Fruit fly (Drosophila melanogaster) whole organism, embryonic: ENCODE measurements around the gene CG16904.

ENCODE experiments used
- Abd-B ChIP-seq: fragments of 200-800 bp; sonication (Bioruptor generic); optimal IDR thresholded peaks from 2 replicates; lab custom pipeline; 2018; ENCODE audit warnings: missing biosample characterization, mild to moderate bottlenecking, missing genetic modification characterization, moderate library complexity
- Atf3 ChIP-seq: fragments of 200-800 bp; sonication (Bioruptor generic); optimal IDR thresholded peaks from 3 replicates; lab custom pipeline; 2016; ENCODE audit warnings: missing biosample characterization, missing genetic modification characterization
- Atf6 ChIP-seq: fragments of 200-800 bp; sonication (Bioruptor generic); IDR thresholded peaks from 2 replicates; pipeline ENCODE4 v1.3.6; 2022; ENCODE audit warnings: missing biosample characterization, missing genetic modification characterization
- Bdp1 ChIP-seq: fragments of 200-800 bp; sonication (Bioruptor generic); optimal IDR thresholded peaks from 3 replicates; lab custom pipeline; 2016; ENCODE audit warnings: missing biosample characterization, missing genetic modification characterization
- CG10565 ChIP-seq: fragments of 200-800 bp; sonication (Bioruptor generic); optimal IDR thresholded peaks from 3 replicates; lab custom pipeline; 2016; ENCODE audit warnings: missing biosample characterization, mild to moderate bottlenecking, missing genetic modification characterization
- CG12071 ChIP-seq: fragments of 200-800 bp; sonication (Bioruptor generic); optimal IDR thresholded peaks from 3 replicates; lab custom pipeline; 2018; ENCODE audit warnings: missing biosample characterization, mild to moderate bottlenecking, missing genetic modification characterization
- CG15514 ChIP-seq: fragments of 200-800 bp; sonication (Bioruptor generic); optimal IDR thresholded peaks from 3 replicates; lab custom pipeline; 2017; ENCODE audit warnings: missing biosample characterization, missing genetic modification characterization, mild to moderate bottlenecking, moderate library complexity, missing genetic modification reagents
- CG2120 ChIP-seq: fragments of 200-800 bp; sonication (Bioruptor generic); optimal IDR thresholded peaks from 3 replicates; lab custom pipeline; 2016; ENCODE audit warnings: missing biosample characterization, missing genetic modification characterization
- CG2678 ChIP-seq: fragments of 200-800 bp; sonication (Bioruptor generic); optimal IDR thresholded peaks from 3 replicates; lab custom pipeline; 2019; ENCODE audit warnings: missing biosample characterization, mild to moderate bottlenecking, missing genetic modification characterization, moderate library complexity
- CG31388 ChIP-seq: fragments of 200-800 bp; sonication (Bioruptor generic); optimal IDR thresholded peaks from 2 replicates; lab custom pipeline; 2016; ENCODE audit warnings: missing biosample characterization, missing genetic modification characterization
- CG32767 ChIP-seq: fragments of 200-800 bp; sonication (Bioruptor generic); IDR thresholded peaks from 2 replicates; pipeline ENCODE4 v1.3.6; 2022; ENCODE audit warnings: missing biosample characterization, missing genetic modification characterization
- CG3281 ChIP-seq: fragments of 200-800 bp; sonication (Bioruptor generic); optimal IDR thresholded peaks from 3 replicates; lab custom pipeline; 2017; ENCODE audit warnings: missing biosample characterization, mild to moderate bottlenecking, missing genetic modification characterization
- CG6791 ChIP-seq: fragments of 200-800 bp; sonication (Bioruptor generic); IDR thresholded peaks from 3 replicates; pipeline ENCODE4 v1.3.6; 2022; ENCODE audit warnings: missing biosample characterization, missing genetic modification characterization; ENCODE audit not compliant: partially characterized antibody
- D19A ChIP-seq: fragments of 200-800 bp; optimal IDR thresholded peaks from 3 replicates; lab custom pipeline; 2019; ENCODE audit warnings: missing biosample characterization, mild to moderate bottlenecking, missing genetic modification characterization, moderate library complexity
- Dip3 ChIP-seq: fragments of 200-800 bp; sonication (Bioruptor generic); optimal IDR thresholded peaks from 3 replicates; lab custom pipeline; 2016; ENCODE audit warnings: missing biosample characterization, missing genetic modification characterization
- Fer1 ChIP-seq: fragments of 200-800 bp; sonication (Bioruptor generic); optimal IDR thresholded peaks from 2 replicates; lab custom pipeline; 2017; ENCODE audit warnings: missing biosample characterization, mild to moderate bottlenecking, missing genetic modification characterization
- HLHmδ ChIP-seq: fragments of 200-800 bp; sonication (Bioruptor generic); optimal IDR thresholded peaks from 2 replicates; lab custom pipeline; 2018; ENCODE audit warnings: missing biosample characterization, mild to moderate bottlenecking, missing genetic modification characterization, moderate library complexity
- Hr51 ChIP-seq, 2 experiments: fragments of 200-800 bp; sonication (Bioruptor generic); optimal IDR thresholded peaks; 2 replicates in 1 of 2; 3 replicates in 1 of 2; lab custom pipeline; 2016 to 2018; ENCODE audit warnings: missing biosample characterization in 2 of 2, missing genetic modification characterization in 2 of 2, mild to moderate bottlenecking in 1 of 2, moderate library complexity in 1 of 2
- MTF-1 ChIP-seq: fragments of 200-800 bp; sonication (Bioruptor generic); optimal IDR thresholded peaks from 2 replicates; lab custom pipeline; 2018; ENCODE audit warnings: missing biosample characterization, mild to moderate bottlenecking, missing genetic modification characterization, borderline replicate concordance
- Nf-YB ChIP-seq: fragments of 200-800 bp; sonication (Bioruptor generic); optimal IDR thresholded peaks from 3 replicates; lab custom pipeline; 2019; ENCODE audit warnings: missing biosample characterization, mild to moderate bottlenecking, missing genetic modification characterization, moderate library complexity
- Oli ChIP-seq: fragments of 200-800 bp; sonication (Bioruptor generic); optimal IDR thresholded peaks from 2 replicates; lab custom pipeline; 2018; ENCODE audit warnings: missing biosample characterization, mild to moderate bottlenecking, missing genetic modification characterization, moderate library complexity
- PHDP ChIP-seq: fragments of 200-800 bp; sonication (Bioruptor generic); optimal IDR thresholded peaks from 3 replicates; lab custom pipeline; 2018; ENCODE audit warnings: missing biosample characterization, mild to moderate bottlenecking, missing genetic modification characterization, moderate library complexity
- Poxn ChIP-seq: fragments of 200-800 bp; sonication (Bioruptor generic); IDR thresholded peaks from 2 replicates; pipeline ENCODE4 v1.3.6; 2022; ENCODE audit warnings: missing biosample characterization, missing genetic modification characterization
- Ptx1 ChIP-seq: fragments of 200-800 bp; sonication (Bioruptor generic); IDR thresholded peaks from 2 replicates; pipeline ENCODE4 v1.3.6; 2022; ENCODE audit warnings: missing biosample characterization, missing genetic modification characterization
- Ravus ChIP-seq: fragments of 200-800 bp; sonication (Bioruptor generic); IDR thresholded peaks from 2 replicates; pipeline ENCODE4 v1.3.6; 2022; ENCODE audit warnings: missing biosample characterization, missing genetic modification characterization
- Scr ChIP-seq: fragments of 200-800 bp; sonication (Bioruptor generic); IDR thresholded peaks from 2 replicates; pipeline ENCODE4 v1.3.6; 2022; ENCODE audit warnings: missing biosample characterization, missing genetic modification characterization; ENCODE audit not compliant: partially characterized antibody
- Side ChIP-seq: fragments of 200-800 bp; sonication (Bioruptor generic); optimal IDR thresholded peaks from 2 replicates; lab custom pipeline; 2016; ENCODE audit warnings: missing biosample characterization, missing genetic modification characterization
- Spps ChIP-seq: fragments of 200-800 bp; sonication (Bioruptor generic); optimal IDR thresholded peaks from 2 replicates; lab custom pipeline; 2018; ENCODE audit warnings: missing biosample characterization, mild to moderate bottlenecking, missing genetic modification characterization
- Sry-β ChIP-seq: fragments of 200-800 bp; sonication (Bioruptor generic); optimal IDR thresholded peaks from 2 replicates; lab custom pipeline; 2018; ENCODE audit warnings: missing biosample characterization, mild to moderate bottlenecking, missing genetic modification characterization, moderate library complexity
- Xbp1 ChIP-seq: fragments of 200-800 bp; sonication (Bioruptor generic); optimal IDR thresholded peaks from 3 replicates; lab custom pipeline; 2016; ENCODE audit warnings: missing biosample characterization, mild to moderate bottlenecking, missing genetic modification characterization
- abd-A ChIP-seq: fragments of 200-800 bp; sonication (Bioruptor generic); optimal IDR thresholded peaks from 3 replicates; lab custom pipeline; 2019; ENCODE audit warnings: missing biosample characterization, mild to moderate bottlenecking, missing genetic modification characterization, moderate library complexity
- ara ChIP-seq: fragments of 200-800 bp; sonication (Bioruptor generic); IDR thresholded peaks from 2 replicates; pipeline ENCODE4 v1.3.6; 2022; ENCODE audit warnings: missing biosample characterization, missing genetic modification characterization
- bab2 ChIP-seq: fragments of 200-800 bp; sonication (Bioruptor generic); optimal IDR thresholded peaks from 2 replicates; lab custom pipeline; 2016; ENCODE audit warnings: missing biosample characterization, missing genetic modification characterization
- cato ChIP-seq: fragments of 200-800 bp; sonication (Bioruptor generic); optimal IDR thresholded peaks from 2 replicates; lab custom pipeline; 2016; ENCODE audit warnings: missing biosample characterization, missing genetic modification characterization, borderline replicate concordance
- da ChIP-seq: fragments of 200-800 bp; sonication (Bioruptor generic); optimal IDR thresholded peaks from 2 replicates; lab custom pipeline; 2016; ENCODE audit warnings: missing biosample characterization, missing genetic modification characterization
- eve ChIP-seq, 2 experiments: fragments of >200 bp; optimal IDR thresholded peaks; 2 replicates each; lab custom pipeline; 2017; ENCODE audit warnings: missing biosample characterization in 2 of 2, missing genetic modification characterization in 2 of 2
- gsb-n ChIP-seq: fragments of 200-800 bp; sonication (Bioruptor generic); optimal IDR thresholded peaks from 3 replicates; lab custom pipeline; 2018; ENCODE audit warnings: missing biosample characterization, mild to moderate bottlenecking, missing genetic modification characterization
- ham ChIP-seq: fragments of 200-800 bp; sonication (Bioruptor generic); IDR thresholded peaks from 2 replicates; pipeline ENCODE4 v1.3.6; 2022; ENCODE audit warnings: missing biosample characterization, missing genetic modification characterization
- kay ChIP-seq: fragments of 200-800 bp; sonication (Bioruptor generic); optimal IDR thresholded peaks from 2 replicates; lab custom pipeline; 2016; ENCODE audit warnings: missing biosample characterization, missing genetic modification characterization
- prd ChIP-seq, 3 experiments: fragments of >200 bp in 2 of 3; fragments of 200-800 bp in 1 of 3; sonication (Bioruptor generic) in 1 of 3; optimal IDR thresholded peaks in 2 of 3; IDR thresholded peaks in 1 of 3; 2 replicates in 2 of 3; 3 replicates in 1 of 3; pipeline versions ENCODE4 v1.3.6 to Lab custom; 2017 to 2022; ENCODE audit warnings: missing biosample characterization in 1 of 3, missing genetic modification characterization in 1 of 3
- rib ChIP-seq: fragments of 200-800 bp; sonication (Bioruptor generic); IDR thresholded peaks from 2 replicates; pipeline ENCODE4 v1.3.6; 2022; ENCODE audit warnings: missing biosample characterization, missing genetic modification characterization
- row ChIP-seq: fragments of 200-800 bp; sonication (Bioruptor generic); IDR thresholded peaks from 3 replicates; pipeline ENCODE4 v1.3.6; 2022; ENCODE audit warnings: missing biosample characterization, missing genetic modification characterization
- sens ChIP-seq: fragments of 200-800 bp; sonication (Bioruptor generic); peaks from one replicate; lab custom pipeline; 2016; ENCODE audit warnings: missing biosample characterization, missing genetic modification characterization
- stwl ChIP-seq: fragments of 200-800 bp; sonication (Bioruptor generic); optimal IDR thresholded peaks from 3 replicates; lab custom pipeline; 2018; ENCODE audit warnings: missing biosample characterization, mild to moderate bottlenecking, missing genetic modification characterization, moderate library complexity
- trh ChIP-seq: fragments of 200-800 bp; sonication (Bioruptor generic); optimal IDR thresholded peaks from 2 replicates; lab custom pipeline; 2016; ENCODE audit warnings: missing biosample characterization, missing genetic modification characterization
- unc-4 ChIP-seq: fragments of 200-800 bp; sonication (Bioruptor generic); IDR thresholded peaks from 2 replicates; pipeline ENCODE4 v1.3.6; 2022; ENCODE audit warnings: missing biosample characterization, missing genetic modification characterization; ENCODE audit not compliant: partially characterized antibody
- vvl ChIP-seq: fragments of 200-800 bp; sonication (Bioruptor generic); IDR thresholded peaks from 2 replicates; pipeline ENCODE4 v1.3.6; 2022; ENCODE audit warnings: missing biosample characterization, missing genetic modification characterization
- wek ChIP-seq: fragments of 200-800 bp; sonication (Bioruptor generic); optimal IDR thresholded peaks from 3 replicates; lab custom pipeline; 2018; ENCODE audit warnings: missing biosample characterization, mild to moderate bottlenecking, missing genetic modification characterization, moderate library complexity
- zfh1 ChIP-seq: fragments of 200-800 bp; sonication (Bioruptor generic); IDR thresholded peaks from 3 replicates; pipeline ENCODE4 v1.3.6; 2022; ENCODE audit warnings: missing biosample characterization, missing genetic modification characterization

Gene CG16904

DNA sequence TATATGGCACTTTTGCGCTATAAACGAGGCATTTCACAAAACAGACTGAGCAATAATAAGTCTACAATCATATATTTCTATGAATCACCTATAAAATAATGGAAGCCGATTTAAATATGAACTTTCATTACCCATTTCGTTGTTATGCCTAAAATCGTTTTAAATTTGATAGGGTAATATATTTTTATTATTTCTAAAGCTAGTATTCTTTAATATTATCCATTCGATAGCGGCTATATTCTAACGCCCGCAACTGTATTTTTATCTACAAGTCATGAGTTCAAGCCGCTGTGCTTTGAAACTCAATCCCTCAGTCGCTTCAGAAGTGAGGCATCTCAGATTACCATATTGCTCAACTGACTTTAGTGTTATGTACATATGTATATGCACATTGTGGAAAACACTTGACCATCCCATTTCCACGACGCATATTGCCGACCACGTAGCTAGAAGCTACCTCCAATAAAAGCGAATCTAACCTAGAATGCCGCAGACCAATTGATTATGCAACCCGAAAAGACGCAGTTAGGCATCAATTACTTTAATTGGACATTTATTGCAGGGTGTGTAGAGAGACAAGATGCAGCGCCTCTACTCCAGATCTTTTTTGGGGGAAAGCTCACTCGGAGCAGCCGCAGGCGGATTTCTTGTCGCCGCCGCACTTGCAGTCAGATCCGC lies 33.4 kb downstream of the CG16904 start (continued):
- TF ChIP-seq Hr51 (GFP tag; optimal IDR thresholded peaks at IDR 0.05; lab: Kevin White, UChicago) (peak in 1 of 2 experiments; percentile 36), Ravus (GFP tag; lab: Robert Waterston, UW) (no peak), CG32767 (GFP tag; lab: Robert Waterston, UW) (no peak), kay (GFP tag; lab: Kevin White, UChicago) (no peak), PHDP (tag; lab: Kevin White, UChicago) (peak; percentile 26), vvl (GFP tag; lab: Robert Waterston, UW) (0 out of 2 replicates have a peak, but pooled peaks have one; percentile 8), MTF-1 (GFP tag; lab: Kevin White, UChicago) (peak; percentile 49), zfh1 (GFP tag; lab: Robert Waterston, UW) (no peak), eve (GFP tag; optimal IDR thresholded peaks at IDR 0.05; lab: Kevin White, UChicago) (no peak), ham (GFP tag; lab: Robert Waterston, UW) (no peak), Sry-β (GFP tag; lab: Kevin White, UChicago) (no peak), CG15514 (no peak), sens (GFP tag; lab: Kevin White, UChicago) (peak; percentile 25), Atf3 (GFP tag; lab: Kevin White, UChicago) (no peak), Ptx1 (GFP tag; lab: Robert Waterston, UW) (peak; percentile 16; the same call in 1 of the 2 replicates), Nf-YB (no peak), CG6791 (no peak), Fer1 (GFP tag; lab: Kevin White, UChicago) (peak; percentile 2), Abd-B (no peak), Scr (no peak), Side (GFP tag; lab: Kevin White, UChicago) (no peak), HLHmδ (no peak), Oli (tag; lab: Kevin White, UChicago) (no peak), da (GFP tag; lab: Kevin White, UChicago) (no peak), D19A (tag; lab: Kevin White, UChicago) (peak; percentile 1), bab2 (GFP tag; lab: Kevin White, UChicago) (no peak), CG2678 (peak; percentile 25), Spps (tag; lab: Kevin White, UChicago) (no peak), CG2120 (GFP tag; lab: Kevin White, UChicago) (peak; percentile 24), cato (GFP tag; lab: Kevin White, UChicago) (no peak), Poxn (GFP tag; lab: Robert Waterston, UW) (no peak), CG3281 (GFP tag; lab: Kevin White, UChicago) (no peak), rib (GFP tag; lab: Robert Waterston, UW) (no peak), abd-A (tag; lab: Kevin White, UChicago) (no peak), Dip3 (GFP tag; lab: Kevin White, UChicago) (no peak), trh (GFP tag; lab: Kevin White, UChicago) (no peak), prd (optimal IDR thresholded peaks at IDR 0.05; lab: Kevin White, UChicago) (no peak), prd (GFP tag; IDR thresholded peaks at IDR 0.05; lab: Robert Waterston, UW) (0 out of 3 replicates have a peak, but pooled peaks have one; percentile 17), wek (GFP tag; lab: Kevin White, UChicago) (no peak), ara (GFP tag; lab: Robert Waterston, UW) (no peak), gsb-n (tag; lab: Kevin White, UChicago) (peak; percentile 14), Atf6 (GFP tag; lab: Robert Waterston, UW) (no peak), CG12071 (GFP tag; lab: Kevin White, UChicago) (no peak), Xbp1 (GFP tag; lab: Kevin White, UChicago) (peak; percentile 6), Bdp1 (GFP tag; lab: Kevin White, UChicago) (no peak), CG10565 (no peak), unc-4 (no peak), stwl (tag; lab: Kevin White, UChicago) (no peak), CG31388 (no peak), row (GFP tag; lab: Robert Waterston, UW) (peak; percentile 41; the same call in 1 of the 3 replicates)
